Worm (Caenorhabditis elegans) whole organism, L4/young adult: Measurements from ENCODE around the gene cubn-1.
A peak's percentile ranks its signal among the peaks of the same experiment; 100 is the strongest.

Source experiments
- W03F9.2 ChIP-seq: fragments of 150-350 bp; optimal IDR thresholded peaks from 2 replicates; lab custom pipeline; 2014; ENCODE audit warnings: missing biosample characterization, missing genetic modification characterization
- dao-5 ChIP-seq: sonication (generic microtip); optimal IDR thresholded peaks from 2 replicates; lab custom pipeline; 2016; ENCODE audit warnings: missing genotype, missing genetic modification characterization, moderate library complexity, missing compliant biosample characterization
- him-1 ChIP-seq: sonication (generic microtip); optimal IDR thresholded peaks from 2 replicates; lab custom pipeline; 2016; ENCODE audit warnings: missing genotype, missing genetic modification reagents, missing genetic modification characterization, missing compliant biosample characterization

cubn-1 gene

DNA sequence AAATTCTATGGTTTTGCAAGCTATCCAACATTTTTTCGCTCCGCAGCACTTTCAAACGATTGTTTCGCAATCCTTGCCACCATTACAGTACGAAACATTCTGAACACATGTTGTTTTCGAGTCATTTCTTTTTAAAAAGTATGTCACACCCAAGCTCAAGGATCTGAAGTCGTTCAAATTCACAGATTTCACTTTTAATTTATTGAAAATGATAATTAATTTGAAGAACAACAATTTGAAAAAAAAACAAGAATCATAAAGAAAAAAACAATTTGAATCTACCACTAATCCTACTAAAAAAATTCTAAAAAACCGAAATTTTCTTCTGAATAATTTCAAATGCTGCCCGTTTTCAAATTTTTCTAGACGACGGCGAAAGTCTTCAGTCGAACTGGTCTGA is 18.8 kb upstream of the cubn-1 start, which contains the start of gene C14C10.2:
Gene C14C10.2, minus strand, starts transcription at position 101 of the 400 bp plus-strand sequence.
- TF ChIP-seq dao-5 (tag; lab: Kevin White, UChicago): no peak
- TF ChIP-seq him-1: no peak
- TF ChIP-seq W03F9.2 (tag; lab: Kevin White, UChicago): no peak

- TF ChIP-seq W03F9.2 (tag; lab: Kevin White, UChicago) (no peak), dao-5 (tag; lab: Kevin White, UChicago) (no peak), him-1 (no peak)
Observed at ce11 chrV:12596196-12596595, 14.9 kb upstream of the cubn-1 start, which contains the start of gene mma-1. TSS of gene mma-1 (minus strand) at chrV:12596296.

DNA sequence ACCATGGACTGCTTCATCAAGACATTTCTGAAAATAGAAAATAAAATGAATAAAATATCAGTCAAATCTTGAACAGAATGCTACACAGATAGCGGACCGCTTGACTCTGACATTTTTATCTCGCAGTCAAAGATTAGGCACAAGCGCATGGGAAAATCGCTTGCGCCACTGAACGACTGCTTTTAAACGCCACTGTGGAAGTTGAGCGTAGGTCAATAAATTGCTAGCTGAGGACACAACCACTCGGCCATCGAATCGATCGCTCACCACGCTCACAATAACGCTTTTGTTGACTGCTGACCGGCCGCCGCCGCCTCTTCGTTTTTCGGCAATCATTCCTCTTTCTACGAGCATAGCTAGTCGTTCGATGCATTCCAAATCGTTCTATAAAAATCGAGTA is 14.3 kb upstream of the cubn-1 start:
- TF ChIP-seq W03F9.2 (tag; lab: Kevin White, UChicago) (no peak), dao-5 (tag; lab: Kevin White, UChicago) (peak; percentile 55), him-1 (no peak)

ce11 chrV:12599110-12599509 is 12.0 kb upstream of the cubn-1 start, which contains the start of the genes C14C10.10 and ril-2:
TSS of gene C14C10.10 (minus strand) at chrV:12599128.
TSS of gene ril-2 (minus strand) at chrV:12599157.
- TF ChIP-seq W03F9.2 (tag; lab: Kevin White, UChicago) (no peak), dao-5 (tag; lab: Kevin White, UChicago) (no peak), him-1 (no peak)

- TF ChIP-seq him-1: no peak
- TF ChIP-seq dao-5 (tag; lab: Kevin White, UChicago): no peak
- no peak for TF ChIP-seq W03F9.2 (tag; lab: Kevin White, UChicago)
Observed at ce11 chrV:12599510-12600242, 11.5 kb upstream of the cubn-1 start, which contains the start of gene C14C10.5. TSS of gene C14C10.5 (plus strand) at chrV:12600192.

DNA sequence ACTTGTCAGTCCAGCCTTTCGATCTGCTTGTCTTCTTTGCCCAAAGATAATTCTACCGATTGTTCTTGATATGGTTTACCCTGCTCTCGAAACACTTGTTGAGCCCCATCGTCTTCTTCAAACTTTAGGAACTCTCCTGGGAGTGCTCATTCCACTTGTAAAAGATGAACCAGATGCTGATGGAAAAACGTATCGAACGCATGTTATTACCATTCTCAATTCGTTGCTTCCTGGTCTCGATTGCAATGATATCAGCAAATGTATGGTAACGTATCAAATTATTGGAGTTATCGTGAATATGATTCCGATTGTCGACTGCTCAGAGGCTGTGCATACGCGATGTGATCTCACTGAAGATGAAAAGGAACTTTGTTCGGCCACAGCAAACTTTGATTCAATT is 9.3 kb upstream of the cubn-1 start:
- no peak for TF ChIP-seq him-1
- TF ChIP-seq dao-5 (tag; lab: Kevin White, UChicago): no peak
- TF ChIP-seq W03F9.2 (tag; lab: Kevin White, UChicago): no peak

ce11 chrV:12607113-12607512 is 4.0 kb upstream of the cubn-1 start, which contains the start of gene erg-28:
TSS of gene erg-28 (plus strand) at chrV:12607413.
- TF ChIP-seq dao-5 (tag; lab: Kevin White, UChicago) (no peak), W03F9.2 (tag; lab: Kevin White, UChicago) (no peak), him-1 (no peak)

DNA sequence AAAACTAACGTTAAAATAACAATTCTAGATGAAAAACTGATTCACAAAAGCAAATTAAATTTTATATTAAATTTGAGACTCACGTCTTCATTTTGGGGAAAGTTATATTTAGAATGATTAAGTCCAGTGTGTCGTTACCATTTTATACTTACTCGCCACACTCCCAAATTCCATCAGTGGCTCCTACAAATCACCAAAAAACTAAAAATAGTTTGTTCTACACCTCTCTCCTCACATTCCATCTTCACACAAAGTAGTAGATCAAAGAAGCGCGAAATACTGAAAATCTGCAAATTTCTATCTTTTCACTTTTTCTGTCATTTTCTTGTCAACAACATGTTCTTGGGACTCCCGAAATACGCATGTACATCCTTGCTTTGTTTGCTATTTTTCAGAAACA is 2.3 kb upstream of the cubn-1 start, which contains the start of gene ZC116.5:
Gene ZC116.5, minus strand, starts transcription at position 101 of the 400 bp plus-strand sequence.
- TF ChIP-seq him-1 (no peak), dao-5 (tag; lab: Kevin White, UChicago) (no peak), W03F9.2 (tag; lab: Kevin White, UChicago) (no peak)

- TF ChIP-seq him-1: no peak
- no peak for TF ChIP-seq W03F9.2 (tag; lab: Kevin White, UChicago)
- no peak for TF ChIP-seq dao-5 (tag; lab: Kevin White, UChicago)
Observed at ce11 chrV:12609526-12609925, 1.6 kb upstream of the cubn-1 start, which contains the start of gene ZC116.1. TSS of gene ZC116.1 (plus strand) at chrV:12609826.

ce11 chrV:12612118-12612517 is 989 bp downstream of the cubn-1 start, which contains the start of gene cyc-2.2:
TSS of gene cyc-2.2 (minus strand) at chrV:12612218.
- no peak for TF ChIP-seq W03F9.2 (tag; lab: Kevin White, UChicago)

ce11 chrV:12624371-12624770 is 13.2 kb downstream of the cubn-1 start, which contains the start of gene F56H9.9:
TSS of gene F56H9.9 (minus strand) at chrV:12624471.
- no peak for TF ChIP-seq him-1
- no peak for TF ChIP-seq dao-5 (tag; lab: Kevin White, UChicago)
- TF ChIP-seq W03F9.2 (tag; lab: Kevin White, UChicago): no peak

DNA sequence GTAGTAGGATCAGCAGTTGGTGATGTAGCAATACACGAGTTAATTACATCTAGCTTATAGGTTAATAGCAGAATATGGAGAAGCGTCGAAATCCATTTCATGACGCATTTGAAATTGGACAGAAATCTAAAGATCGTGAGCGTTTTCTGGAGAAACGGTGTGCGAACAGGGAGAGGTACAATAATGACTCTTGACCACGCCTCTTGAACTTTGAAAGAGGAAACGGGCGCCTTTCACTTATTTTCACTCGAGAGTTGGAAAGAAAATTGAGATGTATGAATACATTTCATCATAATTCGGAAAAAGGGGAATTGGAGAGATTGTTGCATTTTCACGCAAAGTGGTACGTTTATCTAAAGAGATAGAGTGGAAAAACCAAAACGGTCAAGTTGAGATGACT is 18.6 kb downstream of the cubn-1 start, which contains the start of gene F56H9.6:
Gene F56H9.6, minus strand, starts transcription at position 101 of the 400 bp plus-strand sequence.
- TF ChIP-seq W03F9.2 (tag; lab: Kevin White, UChicago): no peak

ce11 chrV:12632048-12632447 is 20.9 kb downstream of the cubn-1 start, which contains the start of gene srx-113:
TSS of gene srx-113 (minus strand) at chrV:12632148.
- TF ChIP-seq dao-5 (tag; lab: Kevin White, UChicago) (no peak), W03F9.2 (tag; lab: Kevin White, UChicago) (no peak), him-1 (no peak)

ce11 chrV:12633046-12633445 is 21.9 kb downstream of the cubn-1 start:
- TF ChIP-seq W03F9.2 (tag; lab: Kevin White, UChicago) (no peak), dao-5 (tag; lab: Kevin White, UChicago) (no peak), him-1 (no peak)
